Worm (Caenorhabditis elegans) whole organism, mixed stage, embryonic: ENCODE results near the gene pcp-1.

Experiments
- M03D4.4 ChIP-seq: sonication (generic microtip); optimal IDR thresholded peaks from 2 replicates; lab custom pipeline; 2017; ENCODE audit warnings: mild to moderate bottlenecking, missing genetic modification characterization, missing compliant biosample characterization
- bed-3 ChIP-seq: fragments of 200-800 bp; sonication (Bioruptor generic); optimal IDR thresholded peaks from 3 replicates; lab custom pipeline; 2018; ENCODE audit warnings: mild to moderate bottlenecking, missing genetic modification characterization, moderate library complexity, missing compliant biosample characterization
- blmp-1 ChIP-seq: fragments of 150-350 bp; optimal IDR thresholded peaks from 2 replicates; lab custom pipeline; 2014; ENCODE audit warnings: missing biosample characterization, missing genetic modification characterization
- ceh-39 ChIP-seq: fragments of 150-350 bp; optimal IDR thresholded peaks from 2 replicates; lab custom pipeline; 2014; ENCODE audit warnings: missing biosample characterization, missing genetic modification characterization
- ceh-43 ChIP-seq: fragments of 200-800 bp; sonication (Bioruptor generic); optimal IDR thresholded peaks from 2 replicates; lab custom pipeline; 2018; ENCODE audit warnings: mild to moderate bottlenecking, missing genetic modification characterization, moderate library complexity, missing compliant biosample characterization
- ceh-83 ChIP-seq: fragments of 200-800 bp; sonication (Bioruptor generic); optimal IDR thresholded peaks from 2 replicates; lab custom pipeline; 2018; ENCODE audit warnings: mild to moderate bottlenecking, missing genetic modification characterization, missing compliant biosample characterization
- ces-1 ChIP-seq: fragments of 150-350 bp; optimal IDR thresholded peaks from 2 replicates; lab custom pipeline; 2014; ENCODE audit warnings: missing biosample characterization, missing genetic modification reagents, missing genetic modification characterization
- drap-1 ChIP-seq: fragments of 200-800 bp; sonication (Bioruptor generic); optimal IDR thresholded peaks from 3 replicates; lab custom pipeline; 2018; ENCODE audit warnings: mild to moderate bottlenecking, missing genetic modification characterization, missing compliant biosample characterization
- elt-1 ChIP-seq: sonication (generic microtip); optimal IDR thresholded peaks from 2 replicates; lab custom pipeline; 2017; ENCODE audit warnings: missing genetic modification characterization, mild to moderate bottlenecking, missing compliant biosample characterization, antibody characterized with exemption, moderate library complexity, borderline replicate concordance; ENCODE audit not compliant: insufficient read depth
- elt-3 ChIP-seq: fragments of 150-350 bp; optimal IDR thresholded peaks from 2 replicates; lab custom pipeline; 2014; ENCODE audit warnings: missing biosample characterization, missing genetic modification characterization
- flh-1 ChIP-seq: fragments of 200-800 bp; sonication (Bioruptor generic); optimal IDR thresholded peaks from 2 replicates; lab custom pipeline; 2018; ENCODE audit warnings: mild to moderate bottlenecking, missing genetic modification characterization, moderate library complexity, missing compliant biosample characterization
- ham-2 ChIP-seq: fragments of 200-800 bp; sonication (Bioruptor generic); optimal IDR thresholded peaks from 2 replicates; lab custom pipeline; 2018; ENCODE audit warnings: mild to moderate bottlenecking, missing genetic modification characterization, missing compliant biosample characterization
- lin-13 ChIP-seq: fragments of 150-350 bp; optimal IDR thresholded peaks from 2 replicates; lab custom pipeline; 2014; ENCODE audit warnings: missing biosample characterization, missing genetic modification characterization
- lin-32 ChIP-seq: fragments of 200-800 bp; sonication (Bioruptor generic); optimal IDR thresholded peaks from 2 replicates; lab custom pipeline; 2018; ENCODE audit warnings: mild to moderate bottlenecking, missing genetic modification characterization, missing compliant biosample characterization
- lsy-2 ChIP-seq: fragments of 150-350 bp; optimal IDR thresholded peaks from 2 replicates; lab custom pipeline; 2014; ENCODE audit warnings: missing biosample characterization, missing genetic modification characterization
- mab-5 ChIP-seq: fragments of 150-350 bp; optimal IDR thresholded peaks from 2 replicates; lab custom pipeline; 2014; ENCODE audit warnings: missing biosample characterization, missing genetic modification characterization
- mep-1 ChIP-seq: fragments of 150-350 bp; optimal IDR thresholded peaks from 2 replicates; lab custom pipeline; 2017; ENCODE audit warnings: missing biosample characterization, missing genetic modification reagents, missing genetic modification characterization, inconsistent platforms
- mls-2 ChIP-seq: sonication (generic microtip); optimal IDR thresholded peaks from 2 replicates; lab custom pipeline; 2016; ENCODE audit warnings: mild to moderate bottlenecking, missing genetic modification characterization, moderate library complexity, missing compliant biosample characterization
- nhr-12 ChIP-seq: fragments of 150-350 bp; optimal IDR thresholded peaks from 2 replicates; lab custom pipeline; 2014; ENCODE audit warnings: missing biosample characterization, missing genetic modification characterization
- nhr-2 ChIP-seq: fragments of 150-350 bp; optimal IDR thresholded peaks from 2 replicates; lab custom pipeline; 2014; ENCODE audit warnings: missing biosample characterization, missing genetic modification characterization
- nhr-237 ChIP-seq: fragments of 150-350 bp; optimal IDR thresholded peaks from 2 replicates; lab custom pipeline; 2014; ENCODE audit warnings: missing biosample characterization, missing genetic modification characterization
- nhr-76 ChIP-seq: sonication (generic microtip); optimal IDR thresholded peaks from 2 replicates; lab custom pipeline; 2017; ENCODE audit warnings: missing biosample characterization, missing genetic modification characterization
- pha-4 ChIP-seq: fragments of 150-350 bp; optimal IDR thresholded peaks from 2 replicates; lab custom pipeline; 2018; ENCODE audit warnings: missing biosample characterization, missing genetic modification reagents, missing genetic modification characterization
- sem-2 ChIP-seq: fragments of 200-800 bp; sonication (Bioruptor generic); optimal IDR thresholded peaks from 2 replicates; lab custom pipeline; 2018; ENCODE audit warnings: mild to moderate bottlenecking, missing genetic modification characterization, missing compliant biosample characterization
- snpc-4 ChIP-seq: fragments of 150-350 bp; optimal IDR thresholded peaks from 2 replicates; lab custom pipeline; 2014; ENCODE audit warnings: missing biosample characterization, missing genetic modification characterization
- sptf-1 ChIP-seq: sonication (generic microtip); optimal IDR thresholded peaks from 2 replicates; lab custom pipeline; 2017; ENCODE audit warnings: mild to moderate bottlenecking, missing genetic modification characterization, moderate library complexity, missing compliant biosample characterization
- tbx-8 ChIP-seq: fragments of 200-800 bp; sonication (Bioruptor generic); optimal IDR thresholded peaks from 2 replicates; lab custom pipeline; 2018; ENCODE audit warnings: mild to moderate bottlenecking, missing genetic modification characterization, moderate library complexity, missing compliant biosample characterization
- unc-120 ChIP-seq: sonication (generic microtip); optimal IDR thresholded peaks from 2 replicates; lab custom pipeline; 2017; ENCODE audit warnings: missing genetic modification characterization, missing compliant biosample characterization; ENCODE audit not compliant: poor library complexity, severe bottlenecking
- unc-39 ChIP-seq: fragments of 150-350 bp; optimal IDR thresholded peaks from 2 replicates; lab custom pipeline; 2014; ENCODE audit warnings: missing biosample characterization, missing genetic modification characterization
- unc-62 ChIP-seq: fragments of 150-350 bp; optimal IDR thresholded peaks from 2 replicates; lab custom pipeline; 2014; ENCODE audit warnings: missing biosample characterization, missing genetic modification reagents, missing genetic modification characterization
- zip-8 ChIP-seq: fragments of 150-350 bp; optimal IDR thresholded peaks from 2 replicates; lab custom pipeline; 2014; ENCODE audit warnings: missing biosample characterization, missing genetic modification characterization
- ztf-11 ChIP-seq: fragments of 150-350 bp; optimal IDR thresholded peaks from 2 replicates; lab custom pipeline; 2014; ENCODE audit warnings: missing biosample characterization, missing genetic modification characterization

pcp-1 gene

ce11 chrIII:7722999-7723398 is 35.7 kb upstream of the pcp-1 start:
- TF ChIP-seq sem-2 (GFP tag; lab: Kevin White, UChicago) (no peak), mls-2 (no peak), nhr-12 (tag; lab: Kevin White, UChicago) (no peak), mep-1 (tag; lab: Kevin White, UChicago) (no peak), tbx-8 (GFP tag; lab: Kevin White, UChicago) (no peak), lin-32 (GFP tag; lab: Kevin White, UChicago) (no peak), elt-3 (no peak), zip-8 (tag; lab: Kevin White, UChicago) (no peak)

ce11 chrIII:7723412-7724068 is 35.2 kb upstream of the pcp-1 start:
- peak; percentile 22 for TF ChIP-seq lsy-2 (tag; lab: Kevin White, UChicago)
- no peak for TF ChIP-seq snpc-4 (tag; lab: Kevin White, UChicago)
- TF ChIP-seq ces-1 (GFP tag; lab: Kevin White, UChicago), result peak; percentile 97
- TF ChIP-seq ceh-83, result no peak
- TF ChIP-seq pha-4 (tag; lab: Kevin White, UChicago), result no peak
- no peak for TF ChIP-seq ztf-11 (tag; lab: Kevin White, UChicago)
- TF ChIP-seq mab-5 (tag; lab: Kevin White, UChicago), result no peak
- no peak for TF ChIP-seq unc-120 (tag; lab: Kevin White, UChicago)

ce11 chrIII:7724433-7724832 is 34.3 kb upstream of the pcp-1 start:
- TF ChIP-seq ceh-43, result no peak
- TF ChIP-seq lsy-2 (tag; lab: Kevin White, UChicago), result no peak
- TF ChIP-seq ztf-11 (tag; lab: Kevin White, UChicago), result no peak
- no peak for TF ChIP-seq ceh-39 (tag; lab: Kevin White, UChicago)
- TF ChIP-seq mls-2, result no peak
- no peak for TF ChIP-seq unc-120 (tag; lab: Kevin White, UChicago)
- TF ChIP-seq sptf-1 (tag; lab: Kevin White, UChicago), result no peak
- no peak for TF ChIP-seq blmp-1 (tag; lab: Kevin White, UChicago)
- TF ChIP-seq nhr-12 (tag; lab: Kevin White, UChicago), result no peak

DNA sequence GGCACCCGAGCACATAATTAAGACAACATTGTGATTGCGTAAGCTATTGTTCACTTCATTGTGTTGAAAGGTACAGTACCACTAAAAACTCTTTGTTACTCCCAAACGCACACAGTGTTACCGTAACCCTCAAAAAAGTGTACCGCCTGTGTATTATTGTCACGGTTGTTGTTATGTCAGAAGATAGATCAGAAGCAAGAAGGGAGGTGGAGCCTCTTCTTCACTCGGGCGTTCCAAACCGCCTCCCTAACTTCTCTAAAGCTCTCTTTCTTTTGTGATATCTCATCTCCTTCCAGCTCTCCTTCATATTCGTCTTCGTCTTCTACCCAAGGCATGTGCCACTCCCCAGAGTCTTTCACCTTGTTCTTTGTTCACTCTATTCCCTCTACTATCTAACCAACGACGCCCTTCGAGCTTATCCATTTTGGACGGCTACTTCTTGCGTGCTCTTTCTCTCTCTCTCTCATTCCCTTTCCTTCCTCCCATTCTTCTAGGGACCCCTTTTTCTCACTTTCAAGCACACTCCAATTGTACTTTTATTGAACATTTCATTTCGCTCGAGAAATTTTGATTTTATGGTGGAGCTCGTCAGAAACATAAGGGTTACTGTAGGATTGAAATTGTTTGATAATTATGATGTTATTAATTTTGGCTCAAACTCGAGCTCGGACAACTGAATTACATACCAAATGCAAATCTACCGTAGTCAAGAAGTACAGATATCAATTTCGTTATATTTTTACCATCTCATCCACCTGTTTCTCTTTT is 33.0 kb upstream of the pcp-1 start:
- no peak for TF ChIP-seq flh-1 (GFP tag; lab: Kevin White, UChicago)
- TF ChIP-seq lin-32 (GFP tag; lab: Kevin White, UChicago), result no peak
- no peak for TF ChIP-seq nhr-237 (tag; lab: Kevin White, UChicago)
- TF ChIP-seq drap-1 (GFP tag; lab: Kevin White, UChicago), result no peak
- TF ChIP-seq nhr-2 (tag; lab: Kevin White, UChicago), result peak; percentile 56
- TF ChIP-seq lsy-2 (tag; lab: Kevin White, UChicago), result peak; percentile 27
- no peak for TF ChIP-seq ham-2 (GFP tag; lab: Kevin White, UChicago)
- no peak for TF ChIP-seq ztf-11 (tag; lab: Kevin White, UChicago)
- TF ChIP-seq ces-1 (GFP tag; lab: Kevin White, UChicago), result peak; percentile 70
- no peak for TF ChIP-seq bed-3 (GFP tag; lab: Kevin White, UChicago)
- TF ChIP-seq lin-13 (tag; lab: Kevin White, UChicago), result no peak
- peak; percentile 25 for TF ChIP-seq zip-8 (tag; lab: Kevin White, UChicago)

ce11 chrIII:7726500-7726899 is 32.2 kb upstream of the pcp-1 start:
- TF ChIP-seq snpc-4 (tag; lab: Kevin White, UChicago) (no peak), M03D4.4 (tag; lab: Kevin White, UChicago) (no peak), elt-1 (tag; lab: Kevin White, UChicago) (no peak), tbx-8 (GFP tag; lab: Kevin White, UChicago) (no peak), pha-4 (tag; lab: Kevin White, UChicago) (no peak), nhr-76 (tag; lab: Kevin White, UChicago) (no peak), mls-2 (no peak), ceh-39 (tag; lab: Kevin White, UChicago) (no peak), ztf-11 (tag; lab: Kevin White, UChicago) (no peak), unc-62 (no peak), unc-120 (tag; lab: Kevin White, UChicago) (no peak), sptf-1 (tag; lab: Kevin White, UChicago) (no peak), unc-39 (tag; lab: Kevin White, UChicago) (no peak), drap-1 (GFP tag; lab: Kevin White, UChicago) (no peak), ceh-43 (no peak)
